Fruit fly (Drosophila melanogaster): ENCODE results near the gene Fit1.

The Fit1 gene

dm6 chr3L:4135857-4136256 lies 32.5 kb downstream of the Fit1 start, which contains the start of gene RfC4:
RfC4 (minus strand) TSS chr3L:4136038.
- TF ChIP-seq tj (GFP tag; optimal IDR thresholded peaks at IDR 0.05) (no peak), CG1620 (GFP tag; optimal IDR thresholded peaks at IDR 0.05) (no peak), cnc (optimal IDR thresholded peaks at IDR 0.05) (no peak), kay (GFP tag; ENCODE audit: borderline replicate concordance) (no peak), bab1 (GFP tag; optimal IDR thresholded peaks at IDR 0.05) (no peak), cic (GFP tag; optimal IDR thresholded peaks at IDR 0.05) (no peak), CG7101 (tag; optimal IDR thresholded peaks at IDR 0.05) (no peak), Mnt (GFP tag; optimal IDR thresholded peaks at IDR 0.05) (no peak), Clk (GFP tag; optimal IDR thresholded peaks at IDR 0.05) (no peak), CG7045 (GFP tag; optimal IDR thresholded peaks at IDR 0.05) (no peak), pad (GFP tag; optimal IDR thresholded peaks at IDR 0.05) (no peak), CG11617 (GFP tag; optimal IDR thresholded peaks at IDR 0.05) (no peak), CG12768 (GFP tag; optimal IDR thresholded peaks at IDR 0.05) (no peak), ovo (GFP tag; optimal IDR thresholded peaks at IDR 0.05) (no peak), CG14711 (tag; optimal IDR thresholded peaks at IDR 0.05) (no peak), Hr96 (GFP tag; optimal IDR thresholded peaks at IDR 0.05) (no peak), CG33017 (tag; optimal IDR thresholded peaks at IDR 0.05) (no peak), toe (GFP tag; optimal IDR thresholded peaks at IDR 0.05) (no peak), Crg-1 (GFP tag; optimal IDR thresholded peaks at IDR 0.05) (no peak)

dm6 chr3L:4138804-4139521 lies 35.6 kb downstream of the Fit1 start, which contains the start of the genes Rop and Ras64B:
Rop (minus strand) TSS chr3L:4138996.
Ras64B (plus strand) TSS chr3L:4139076.
- peak; percentile 12 for TF ChIP-seq CG14711 (tag; optimal IDR thresholded peaks at IDR 0.05)
- peak; percentile 24 for TF ChIP-seq CG33017 (tag; optimal IDR thresholded peaks at IDR 0.05)
- no peak for TF ChIP-seq CG5204 (GFP tag; optimal IDR thresholded peaks at IDR 0.05)
- TF ChIP-seq CG12768 (GFP tag; optimal IDR thresholded peaks at IDR 0.05) = no peak
- TF ChIP-seq cnc (optimal IDR thresholded peaks at IDR 0.05) = no peak
- no peak for TF ChIP-seq toe (GFP tag; optimal IDR thresholded peaks at IDR 0.05)
- peak; percentile 35 for TF ChIP-seq CG11617 (GFP tag; optimal IDR thresholded peaks at IDR 0.05)
- no peak for TF ChIP-seq Hr96 (GFP tag; optimal IDR thresholded peaks at IDR 0.05)
- no peak for TF ChIP-seq Crg-1 (GFP tag; optimal IDR thresholded peaks at IDR 0.05)
- no peak for TF ChIP-seq tj (GFP tag; optimal IDR thresholded peaks at IDR 0.05)
- no peak for TF ChIP-seq kay (GFP tag; ENCODE audit: borderline replicate concordance)
- TF ChIP-seq pad (GFP tag; optimal IDR thresholded peaks at IDR 0.05) = no peak
- peak; percentile 75 for TF ChIP-seq bab1 (GFP tag; optimal IDR thresholded peaks at IDR 0.05)
- no peak for TF ChIP-seq CG7045 (GFP tag; optimal IDR thresholded peaks at IDR 0.05)
- TF ChIP-seq cic (GFP tag; optimal IDR thresholded peaks at IDR 0.05) = no peak
- peak; percentile 36 for TF ChIP-seq Mnt (GFP tag; optimal IDR thresholded peaks at IDR 0.05)
- TF ChIP-seq ovo (GFP tag; optimal IDR thresholded peaks at IDR 0.05) = no peak
- no peak for TF ChIP-seq Clk (GFP tag; optimal IDR thresholded peaks at IDR 0.05)
- TF ChIP-seq CG1620 (GFP tag; optimal IDR thresholded peaks at IDR 0.05) = peak; percentile 54
- peak; percentile 21 for TF ChIP-seq CG7101 (tag; optimal IDR thresholded peaks at IDR 0.05)

DNA sequence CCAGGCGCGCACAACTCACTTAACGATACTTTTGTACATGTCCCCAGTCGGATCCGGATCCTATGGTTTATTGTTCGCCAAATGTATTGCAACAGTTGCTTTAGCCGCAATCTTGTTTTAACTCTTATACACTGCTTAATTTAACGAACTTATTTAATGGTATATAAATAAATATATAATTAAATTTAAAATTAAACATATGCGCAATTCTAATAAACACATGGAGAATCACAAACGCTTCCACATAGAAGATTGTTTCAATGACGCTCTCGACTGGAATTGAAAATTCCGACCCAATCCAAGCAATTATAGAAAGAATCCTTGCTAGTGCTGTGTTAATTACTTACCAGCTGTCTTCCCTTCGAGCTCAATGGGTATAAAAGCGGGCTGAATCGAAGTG lies 37.8 kb downstream of the Fit1 start, which contains the start of gene Akh:
Gene Akh, plus strand, starts transcription at position 301 of the 400 bp plus-strand sequence.
- TF ChIP-seq CG14711 (tag; optimal IDR thresholded peaks at IDR 0.05) (no peak), toe (GFP tag; optimal IDR thresholded peaks at IDR 0.05) (no peak), ovo (GFP tag; optimal IDR thresholded peaks at IDR 0.05) (no peak), Hr96 (GFP tag; optimal IDR thresholded peaks at IDR 0.05) (no peak), bab1 (GFP tag; optimal IDR thresholded peaks at IDR 0.05) (no peak), pad (GFP tag; optimal IDR thresholded peaks at IDR 0.05) (no peak), tj (GFP tag; optimal IDR thresholded peaks at IDR 0.05) (no peak), CG33017 (tag; optimal IDR thresholded peaks at IDR 0.05) (no peak), CG11617 (GFP tag; optimal IDR thresholded peaks at IDR 0.05) (no peak), Mnt (GFP tag; optimal IDR thresholded peaks at IDR 0.05) (no peak), kay (GFP tag; ENCODE audit: borderline replicate concordance) (no peak), CG1620 (GFP tag; optimal IDR thresholded peaks at IDR 0.05) (no peak), cnc (optimal IDR thresholded peaks at IDR 0.05) (no peak), CG5204 (GFP tag; optimal IDR thresholded peaks at IDR 0.05) (no peak), Clk (GFP tag; optimal IDR thresholded peaks at IDR 0.05) (no peak), CG7101 (tag; optimal IDR thresholded peaks at IDR 0.05) (no peak), cic (GFP tag; optimal IDR thresholded peaks at IDR 0.05) (no peak), Crg-1 (GFP tag; optimal IDR thresholded peaks at IDR 0.05) (no peak)

DNA sequence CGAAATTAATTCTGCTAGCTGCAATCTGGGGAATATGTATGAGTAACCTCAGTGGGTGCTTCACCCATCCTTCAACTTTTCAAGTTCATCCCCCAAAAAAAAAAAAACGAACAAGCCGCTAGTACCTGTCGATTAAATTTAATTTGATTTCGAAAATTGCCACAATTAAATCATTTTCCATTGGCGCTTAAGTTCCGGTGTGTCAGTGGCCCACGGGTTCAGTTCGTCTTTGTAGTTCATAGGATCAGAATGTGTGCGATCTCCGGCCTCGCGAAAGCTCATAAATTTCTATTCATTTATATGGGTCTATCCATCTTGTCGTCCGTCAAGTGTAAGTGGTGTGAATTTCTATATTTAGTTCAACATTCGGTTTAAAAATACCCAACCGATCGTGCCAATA lies 38.7 kb downstream of the Fit1 start, which contains the start of gene CG32260:
Gene CG32260, plus strand, starts transcription at position 301 of the 400 bp plus-strand sequence.
- TF ChIP-seq Mnt (GFP tag; optimal IDR thresholded peaks at IDR 0.05) (no peak), Crg-1 (GFP tag; optimal IDR thresholded peaks at IDR 0.05) (no peak), cic (GFP tag; optimal IDR thresholded peaks at IDR 0.05) (no peak), CG7045 (GFP tag; optimal IDR thresholded peaks at IDR 0.05) (no peak), CG7101 (tag; optimal IDR thresholded peaks at IDR 0.05) (no peak), CG1620 (GFP tag; optimal IDR thresholded peaks at IDR 0.05) (no peak), bab1 (GFP tag; optimal IDR thresholded peaks at IDR 0.05) (no peak), pad (GFP tag; optimal IDR thresholded peaks at IDR 0.05) (no peak), CG11617 (GFP tag; optimal IDR thresholded peaks at IDR 0.05) (no peak), kay (GFP tag; ENCODE audit: borderline replicate concordance) (no peak), CG33017 (tag; optimal IDR thresholded peaks at IDR 0.05) (no peak), CG5204 (GFP tag; optimal IDR thresholded peaks at IDR 0.05) (no peak), CG14711 (tag; optimal IDR thresholded peaks at IDR 0.05) (no peak), toe (GFP tag; optimal IDR thresholded peaks at IDR 0.05) (no peak)

dm6 chr3L:4145229-4145628 lies 41.9 kb downstream of the Fit1 start:
- no peak for TF ChIP-seq CG5204 (GFP tag; optimal IDR thresholded peaks at IDR 0.05)
- TF ChIP-seq ovo (GFP tag; optimal IDR thresholded peaks at IDR 0.05) = no peak
- TF ChIP-seq CG11617 (GFP tag; optimal IDR thresholded peaks at IDR 0.05) = no peak
- no peak for TF ChIP-seq bab1 (GFP tag; optimal IDR thresholded peaks at IDR 0.05)
- TF ChIP-seq toe (GFP tag; optimal IDR thresholded peaks at IDR 0.05) = no peak
- no peak for TF ChIP-seq CG1620 (GFP tag; optimal IDR thresholded peaks at IDR 0.05)
- no peak for TF ChIP-seq cnc (optimal IDR thresholded peaks at IDR 0.05)
- no peak for TF ChIP-seq CG7045 (GFP tag; optimal IDR thresholded peaks at IDR 0.05)
- no peak for TF ChIP-seq CG12768 (GFP tag; optimal IDR thresholded peaks at IDR 0.05)
- TF ChIP-seq Mnt (GFP tag; optimal IDR thresholded peaks at IDR 0.05) = no peak
- no peak for TF ChIP-seq cic (GFP tag; optimal IDR thresholded peaks at IDR 0.05)
- no peak for TF ChIP-seq CG14711 (tag; optimal IDR thresholded peaks at IDR 0.05)
- no peak for TF ChIP-seq pad (GFP tag; optimal IDR thresholded peaks at IDR 0.05)
- TF ChIP-seq CG33017 (tag; optimal IDR thresholded peaks at IDR 0.05) = no peak
- TF ChIP-seq Hr96 (GFP tag; optimal IDR thresholded peaks at IDR 0.05) = no peak
